Fruit fly (Drosophila melanogaster) ovary, adult (tissue): ENCODE measurements at regions not wholly inside any gene's neighbourhood (a gene's known extent, or its start where the extent isn't known, plus 50 kb on each side); places are given as distances from the start of the nearest gene placed in this dataset.

Experiments
- CG17801 ChIP-seq: fragments of 200-800 bp; optimal IDR thresholded peaks from 2 replicates; lab custom pipeline; 2019; ENCODE audit warnings: missing biosample characterization, mild to moderate bottlenecking, missing genetic modification characterization, moderate library complexity; ENCODE audit not compliant: partially characterized antibody

dm6 chr3L:6861171-6861570 lies 53.5 kb downstream of the Prat2 start:
- TF ChIP-seq CG17801: no peak

- no peak for TF ChIP-seq CG17801
Measured at dm6 chr3L:6855101-6855796, 59.4 kb downstream of the Prat2 start.

- no peak for TF ChIP-seq CG17801
Measured at dm6 chr3L:6853718-6854374, 60.8 kb downstream of the Prat2 start.

DNA sequence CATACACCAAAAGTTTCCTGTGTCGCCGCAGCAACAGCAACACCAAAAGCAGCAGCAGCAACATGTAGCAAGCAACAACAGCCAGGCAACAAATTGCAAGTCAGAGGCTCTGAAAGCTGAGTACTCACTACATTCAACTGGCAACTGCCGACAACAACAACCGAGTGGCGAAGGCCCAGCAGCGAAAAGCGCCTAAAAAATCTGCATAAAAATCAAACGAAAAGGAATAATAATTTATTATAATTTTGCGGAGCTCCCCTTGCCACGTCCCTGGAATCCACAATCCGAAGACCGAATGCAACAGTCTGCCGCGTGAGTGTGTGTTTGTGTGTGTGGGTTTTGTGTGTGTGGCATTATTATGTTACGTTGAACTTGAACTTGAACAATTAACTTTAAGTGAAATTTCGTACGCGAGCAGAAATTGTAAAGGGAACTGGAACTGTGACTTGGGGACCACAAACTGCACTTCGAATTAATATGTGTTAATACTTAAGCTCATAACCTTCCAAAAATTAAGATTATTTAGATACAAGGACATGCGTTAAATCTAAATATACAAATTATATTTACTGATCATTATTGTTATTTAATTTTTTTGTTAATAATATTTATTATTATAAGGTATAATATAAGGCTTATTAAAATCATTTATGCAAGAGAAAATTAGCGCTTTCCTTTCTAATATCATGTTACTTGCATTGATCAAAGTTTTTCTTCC lies 61.5 kb downstream of the Prat2 start:
- TF ChIP-seq CG17801: no peak

dm6 chr3L:6850688-6851087 lies 60.7 kb downstream of the vvl start:
- TF ChIP-seq CG17801: no peak

- TF ChIP-seq CG17801: no peak
Measured at dm6 chr3L:6847371-6847770, 57.4 kb downstream of the vvl start.

- TF ChIP-seq CG17801: no peak
Measured at dm6 chr3L:6845897-6846197, 55.9 kb downstream of the vvl start.

DNA sequence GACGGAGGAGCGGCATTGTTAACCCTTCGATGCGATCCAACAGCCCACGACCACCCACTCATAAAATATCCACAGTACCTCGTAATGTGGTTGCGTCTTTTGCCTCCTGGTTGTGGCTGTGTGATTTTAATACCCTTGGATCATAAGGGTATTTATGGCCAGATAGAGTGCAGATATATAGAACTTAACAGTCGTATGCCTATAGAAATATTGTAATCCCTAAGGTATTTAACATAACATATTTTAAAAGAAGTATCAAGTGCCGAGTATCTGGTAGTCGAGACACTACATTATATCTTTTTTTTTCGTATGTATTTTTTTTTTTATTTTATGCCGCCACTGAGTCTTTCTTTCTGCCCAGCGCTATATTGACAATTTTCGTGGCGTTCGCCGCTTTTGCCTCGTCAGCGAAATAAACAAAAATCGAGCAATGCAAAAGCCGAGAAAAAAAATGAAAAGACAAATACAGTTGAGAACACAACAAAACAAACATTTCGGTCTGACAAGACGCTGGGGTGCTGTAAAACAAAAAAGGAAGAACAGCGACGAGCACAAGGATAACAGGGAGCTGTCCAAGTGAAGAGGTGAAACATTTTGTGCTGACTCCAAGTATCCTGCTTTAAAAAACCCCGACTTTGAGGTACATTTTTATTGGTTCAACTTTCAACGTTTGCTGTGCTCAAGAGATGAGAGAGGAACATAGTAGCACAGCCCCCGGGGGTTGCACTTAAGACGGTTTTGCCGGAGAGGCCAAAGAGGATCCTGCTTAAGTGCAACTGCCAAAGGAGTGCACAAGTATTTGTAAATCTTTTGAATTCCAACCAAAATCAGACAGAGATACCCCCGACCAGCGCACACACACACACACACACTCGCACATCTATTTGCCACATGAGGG lies 55.3 kb downstream of the vvl start:
- TF ChIP-seq CG17801: peak; percentile 68
